Fruit fly (Drosophila melanogaster): Measurements from ENCODE around the gene jp.

Gene jp

dm6 chr2L:9613922-9614321 is 47.4 kb upstream of the jp start (continued):
- no peak for TF ChIP-seq lmd (GFP tag; IDR thresholded peaks at IDR 0.05)
- TF ChIP-seq Dref (GFP tag; IDR thresholded peaks at IDR 0.05), result no peak
- TF ChIP-seq CG14710 (tag; optimal IDR thresholded peaks at IDR 0.05), result peak; percentile 25
- no peak for TF ChIP-seq CG11723 (GFP tag; optimal IDR thresholded peaks at IDR 0.05)
- TF ChIP-seq CG30403 (GFP tag; optimal IDR thresholded peaks at IDR 0.05), result no peak
- TF ChIP-seq CG10543 (GFP tag; optimal IDR thresholded peaks at IDR 0.05), result no peak
- no peak for TF ChIP-seq Hr78 (GFP tag; optimal IDR thresholded peaks at IDR 0.05)
- TF ChIP-seq CG1792 (GFP tag; optimal IDR thresholded peaks at IDR 0.05), result no peak
- TF ChIP-seq pho (GFP tag; optimal IDR thresholded peaks at IDR 0.05), result no peak
- no peak for TF ChIP-seq sisA (GFP tag; IDR thresholded peaks at IDR 0.05)
- TF ChIP-seq gsb (GFP tag; IDR thresholded peaks at IDR 0.05), result no peak
- no peak for TF ChIP-seq pnt (GFP tag; optimal IDR thresholded peaks at IDR 0.05)
- no peak for TF ChIP-seq CG10959 (GFP tag; IDR thresholded peaks at IDR 0.05)
- peak; percentile 23; the same call in 1 of the 3 replicates for TF ChIP-seq Dbx (GFP tag; IDR thresholded peaks at IDR 0.05)
- no peak for TF ChIP-seq CG1647 (GFP tag; optimal IDR thresholded peaks at IDR 0.05)
- peak; percentile 21 for TF ChIP-seq kni (GFP tag; optimal IDR thresholded peaks at IDR 0.05)
- TF ChIP-seq NC2α (GFP tag; optimal IDR thresholded peaks at IDR 0.05), result no peak
- no peak for TF ChIP-seq pros (GFP tag; optimal IDR thresholded peaks at IDR 0.05)
- no peak for TF ChIP-seq CG3065 (GFP tag; optimal IDR thresholded peaks at IDR 0.05)
- no peak for TF ChIP-seq sc (optimal IDR thresholded peaks at IDR 0.05)
- TF ChIP-seq sc (GFP tag; optimal IDR thresholded peaks at IDR 0.05), result no peak
- TF ChIP-seq CG30431 (GFP tag; optimal IDR thresholded peaks at IDR 0.05), result no peak
- TF ChIP-seq CG11085 (GFP tag; IDR thresholded peaks at IDR 0.05), result no peak
- TF ChIP-seq CG3407 (GFP tag; optimal IDR thresholded peaks at IDR 0.05), result peak; percentile 2
- no peak for TF ChIP-seq CG17568 (GFP tag; optimal IDR thresholded peaks at IDR 0.05)
- no peak for TF ChIP-seq Dad (GFP tag; optimal IDR thresholded peaks at IDR 0.05)
- TF ChIP-seq jing (GFP tag; optimal IDR thresholded peaks at IDR 0.05), result no peak
- no peak for TF ChIP-seq Bgb (GFP tag; IDR thresholded peaks at IDR 0.05; ENCODE audit: partially characterized antibody)
- TF ChIP-seq CG3838 (GFP tag; optimal IDR thresholded peaks at IDR 0.05), result no peak
- no peak for TF ChIP-seq Oaz (GFP tag; IDR thresholded peaks at IDR 0.05)
- no peak for TF ChIP-seq Oli (tag; optimal IDR thresholded peaks at IDR 0.05)
- peak; percentile 32 for TF ChIP-seq CG1603 (tag; optimal IDR thresholded peaks at IDR 0.05)
- TF ChIP-seq row (GFP tag; IDR thresholded peaks at IDR 0.05), result peak; percentile 61
- peak; percentile 23 for TF ChIP-seq phol (tag; optimal IDR thresholded peaks at IDR 0.05)
- no peak for TF ChIP-seq CG6791 (GFP tag; IDR thresholded peaks at IDR 0.05; ENCODE audit: partially characterized antibody)
- TF ChIP-seq gcm2 (GFP tag; optimal IDR thresholded peaks at IDR 0.05), result no peak
- TF ChIP-seq bigmax (GFP tag; optimal IDR thresholded peaks at IDR 0.05), result peak; percentile 83
- TF ChIP-seq CG10209 (GFP tag; optimal IDR thresholded peaks at IDR 0.05), result no peak
- TF ChIP-seq Gsc (GFP tag; IDR thresholded peaks at IDR 0.05), result no peak
- TF ChIP-seq exex (tag; optimal IDR thresholded peaks at IDR 0.05), result no peak
- TF ChIP-seq ATbp (GFP tag; optimal IDR thresholded peaks at IDR 0.05), result no peak
- no peak for TF ChIP-seq Dp (GFP tag; optimal IDR thresholded peaks at IDR 0.05)
- no peak for TF ChIP-seq cwo (GFP tag; optimal IDR thresholded peaks at IDR 0.05)
- no peak for TF ChIP-seq CrebB (tag; optimal IDR thresholded peaks at IDR 0.05)
- no peak for TF ChIP-seq pum (GFP tag; optimal IDR thresholded peaks at IDR 0.05)
- TF ChIP-seq eve (GFP tag; optimal IDR thresholded peaks at IDR 0.05), result no peak
- 0 out of 2 replicates have a peak, but pooled peaks have one; percentile 22 for TF ChIP-seq Atf6 (GFP tag; IDR thresholded peaks at IDR 0.05)
- no peak for TF ChIP-seq nerfin-2 (GFP tag; IDR thresholded peaks at IDR 0.05; ENCODE audit: partially characterized antibody)
- TF ChIP-seq Deaf1 (tag; optimal IDR thresholded peaks at IDR 0.05), result no peak
- TF ChIP-seq CG8281 (tag; optimal IDR thresholded peaks at IDR 0.05), result no peak
- 0 out of 2 replicates have a peak, but pooled peaks have one; percentile 6 for TF ChIP-seq CG14441 (GFP tag; IDR thresholded peaks at IDR 0.05)
- TF ChIP-seq croc (GFP tag; conservative IDR thresholded peaks at IDR 0.05), result no peak

Data from whole organism, embryonic.